Fruit fly (Drosophila melanogaster) Kc167 (cell line): ENCODE data around the gene Pde9.

Experiments
- Myc ChIP-seq: fragments of >200 bp; optimal IDR thresholded peaks from 2 replicates; lab custom pipeline; 2017; ENCODE audit warnings: missing external identifiers
- Sin3A ChIP-seq: fragments of >200 bp; optimal IDR thresholded peaks from 2 replicates; lab custom pipeline; 2018; ENCODE audit warnings: missing external identifiers
- h ChIP-seq: fragments of >200 bp; optimal IDR thresholded peaks from 3 replicates; lab custom pipeline; 2018; ENCODE audit warnings: missing external identifiers
- psq ChIP-seq: fragments of >200 bp; optimal IDR thresholded peaks from 2 replicates; lab custom pipeline; 2017; ENCODE audit warnings: missing external identifiers
- ttk ChIP-seq: sonication (Bioruptor generic); optimal IDR thresholded peaks from 2 replicates; lab custom pipeline; 2017; ENCODE audit warnings: missing external identifiers

- TF ChIP-seq Myc (lab: Kevin White, UChicago) (no peak), ttk (lab: Kevin White, UChicago) (no peak), h (lab: Kevin White, UChicago) (no peak), psq (lab: Kevin White, UChicago) (no peak), Sin3A (no peak)
Observed at dm6 chrX:12889075-12889474, 8.1 kb downstream of the Pde9 start.
